Fruit fly (Drosophila melanogaster): ENCODE measurements around the gene Myt1.

- TF ChIP-seq pho (GFP tag; optimal IDR thresholded peaks at IDR 0.05) (no peak), Opbp (GFP tag; IDR thresholded peaks at IDR 0.05; ENCODE audit: partially characterized antibody) (no peak), CG11456 (GFP tag; IDR thresholded peaks at IDR 0.05) (no peak), CG4707 (GFP tag; optimal IDR thresholded peaks at IDR 0.05) (no peak), crp (GFP tag; optimal IDR thresholded peaks at IDR 0.05) (no peak), CG1024 (GFP tag; IDR thresholded peaks at IDR 0.05) (no peak)
These were observed 17.9 kb upstream of the Myt1 start for dm6 chr3L:5797274-5797673.

Data from whole organism, embryonic.